Worm (Caenorhabditis elegans): Measurements from ENCODE around the gene nlp-20.

DNA sequence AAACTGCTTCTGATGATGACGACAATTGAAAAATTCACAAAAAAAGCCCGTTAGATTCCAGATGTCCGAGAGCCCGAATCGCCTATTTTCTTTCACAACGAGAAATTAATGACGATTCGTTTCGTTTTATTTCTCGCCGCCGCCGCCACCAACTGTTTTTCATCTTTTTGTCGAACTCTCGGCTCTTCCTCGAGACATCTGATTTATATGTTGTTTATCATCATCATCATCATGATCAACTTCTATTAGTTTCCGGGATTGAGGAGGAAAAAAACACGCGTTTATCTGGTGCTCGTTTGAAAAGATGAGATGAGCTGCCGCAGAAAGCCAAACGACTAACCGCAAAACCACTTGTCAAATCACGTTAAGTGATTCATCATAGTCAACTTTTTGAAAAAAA is 16.6 kb upstream of the nlp-20 start:
- TF ChIP-seq dmd-4 (tag; optimal IDR thresholded peaks at IDR 0.05; ENCODE audit: borderline replicate concordance): no peak
- no peak for TF ChIP-seq eyg-1 (tag; optimal IDR thresholded peaks at IDR 0.05)
- TF ChIP-seq ceh-24 (tag; optimal IDR thresholded peaks at IDR 0.05): no peak
- no peak for TF ChIP-seq ama-1 (optimal IDR thresholded peaks at IDR 0.05)
- TF ChIP-seq ceh-18 (tag; optimal IDR thresholded peaks at IDR 0.05): no peak
- no peak for TF ChIP-seq mec-3 (tag; optimal IDR thresholded peaks at IDR 0.05; ENCODE audit: borderline replicate concordance)
- no peak for TF ChIP-seq nfya-1 (tag; optimal IDR thresholded peaks at IDR 0.05)
